Fruit fly (Drosophila melanogaster): ENCODE results near the gene LManII.

LManII gene

DNA sequence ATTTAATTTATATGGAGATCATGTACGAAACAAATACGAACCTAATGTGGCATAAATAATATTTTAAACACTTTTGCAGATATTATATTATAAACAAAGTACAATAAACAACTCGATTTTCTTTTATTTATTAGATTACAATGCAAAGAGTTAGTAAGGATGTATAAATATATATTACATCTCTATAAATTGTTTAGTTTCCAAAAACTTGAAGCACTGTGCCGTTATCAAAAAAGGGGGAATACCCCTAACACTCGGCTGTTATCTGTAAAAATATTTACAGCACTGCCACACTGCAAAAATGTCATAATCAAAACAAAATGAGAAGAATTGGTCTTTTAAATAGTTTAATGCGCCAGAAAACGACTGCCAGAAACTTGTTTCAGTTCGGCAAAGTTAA is 28.9 kb upstream of the LManII start, which contains the start of gene CG5188 (continued):
- TF ChIP-seq CG12942 (GFP tag; optimal IDR thresholded peaks at IDR 0.05) (no peak), Fer1 (GFP tag; optimal IDR thresholded peaks at IDR 0.05) (peak; percentile 48), vvl (GFP tag; IDR thresholded peaks at IDR 0.05) (peak; percentile 79), H15 (GFP tag; IDR thresholded peaks at IDR 0.05) (no peak), sim (GFP tag; IDR thresholded peaks at IDR 0.05) (no peak), CG4328 (GFP tag; optimal IDR thresholded peaks at IDR 0.05) (no peak), jing (GFP tag; optimal IDR thresholded peaks at IDR 0.05) (no peak), Fer3 (tag; optimal IDR thresholded peaks at IDR 0.05) (peak; percentile 53), Scr (GFP tag; IDR thresholded peaks at IDR 0.05; ENCODE audit: partially characterized antibody) (peak; percentile 47; the same call in 1 of the 2 replicates), phol (tag; optimal IDR thresholded peaks at IDR 0.05) (peak; percentile 55), CG4854 (GFP tag; optimal IDR thresholded peaks at IDR 0.05) (no peak), fd64A (GFP tag; optimal IDR thresholded peaks at IDR 0.05) (no peak), CG4404 (GFP tag; IDR thresholded peaks at IDR 0.05) (no peak), ken (GFP tag; IDR thresholded peaks at IDR 0.05) (peak; percentile 27; the same call in 1 of the 3 replicates), Dll (GFP tag; IDR thresholded peaks at IDR 0.05; ENCODE audit: partially characterized antibody) (peak; percentile 35; the same call in 1 of the 4 replicates), trh (GFP tag; optimal IDR thresholded peaks at IDR 0.05) (no peak), Nf-YB (GFP tag; optimal IDR thresholded peaks at IDR 0.05) (peak; percentile 7), Hand (GFP tag; optimal IDR thresholded peaks at IDR 0.05) (no peak), mirr (GFP tag; optimal IDR thresholded peaks at IDR 0.05) (no peak), E2f1 (GFP tag; IDR thresholded peaks at IDR 0.05) (no peak), CG11093 (GFP tag; IDR thresholded peaks at IDR 0.05) (no peak), CG6175 (GFP tag; IDR thresholded peaks at IDR 0.05) (no peak), CG9437 (GFP tag; optimal IDR thresholded peaks at IDR 0.05) (peak; percentile 25), CG12299 (tag; optimal IDR thresholded peaks at IDR 0.05) (no peak), bowl (GFP tag; IDR thresholded peaks at IDR 0.05) (no peak), Antp (GFP tag; optimal IDR thresholded peaks at IDR 0.05) (no peak), CG2889 (GFP tag; IDR thresholded peaks at IDR 0.05) (no peak), ash1 (GFP tag; optimal IDR thresholded peaks at IDR 0.05) (no peak), Xrp1 (GFP tag; IDR thresholded peaks at IDR 0.05) (peak; percentile 62; the same call in 1 of the 2 replicates), psq (GFP tag; optimal IDR thresholded peaks at IDR 0.05) (no peak), Lpt (GFP tag; optimal IDR thresholded peaks at IDR 0.05) (no peak), bigmax (GFP tag; optimal IDR thresholded peaks at IDR 0.05) (no peak), lbe (GFP tag; optimal IDR thresholded peaks at IDR 0.05) (peak; percentile 14), maf-S (GFP tag; optimal IDR thresholded peaks at IDR 0.05) (no peak), PHDP (tag; optimal IDR thresholded peaks at IDR 0.05) (peak; percentile 63), HLH3B (GFP tag; IDR thresholded peaks at IDR 0.05) (no peak), CG2875 (GFP tag; optimal IDR thresholded peaks at IDR 0.05) (no peak), CG9215 (GFP tag; IDR thresholded peaks at IDR 0.05) (no peak), Dbx (GFP tag; IDR thresholded peaks at IDR 0.05) (peak; percentile 66; the same call in 1 of the 3 replicates), CG4617 (GFP tag; optimal IDR thresholded peaks at IDR 0.05; ENCODE audit: borderline replicate concordance) (peak; percentile 19), CG10979 (tag; optimal IDR thresholded peaks at IDR 0.05) (peak; percentile 52), Doc3 (GFP tag; IDR thresholded peaks at IDR 0.05; ENCODE audit: partially characterized antibody) (no peak), cato (GFP tag; optimal IDR thresholded peaks at IDR 0.05; ENCODE audit: borderline replicate concordance) (no peak), sqz (GFP tag; optimal IDR thresholded peaks at IDR 0.05) (no peak), pros (GFP tag; optimal IDR thresholded peaks at IDR 0.05) (no peak), ap (GFP tag; IDR thresholded peaks at IDR 0.05) (no peak), h (optimal IDR thresholded peaks at IDR 0.05) (no peak), NC2α (GFP tag; optimal IDR thresholded peaks at IDR 0.05) (no peak), rib (GFP tag; IDR thresholded peaks at IDR 0.05) (no peak), CG14965 (GFP tag; optimal IDR thresholded peaks at IDR 0.05; ENCODE audit: borderline replicate concordance) (no peak), croc (GFP tag; conservative IDR thresholded peaks at IDR 0.05) (no peak), Gsc (GFP tag; IDR thresholded peaks at IDR 0.05) (no peak)

All from whole organism, embryonic.